Fruit fly (Drosophila melanogaster) whole organism, embryonic: Measurements from ENCODE around the gene Sytbeta.
A peak's percentile ranks its signal among the peaks of the same experiment; 100 is the strongest.

Source experiments
- CG10274 ChIP-seq: fragments of 200-800 bp; sonication (Bioruptor generic); optimal IDR thresholded peaks from 3 replicates; lab custom pipeline; 2017; ENCODE audit warnings: missing biosample characterization, mild to moderate bottlenecking, missing genetic modification characterization
- CG10543 ChIP-seq: fragments of 200-800 bp; sonication (Bioruptor generic); optimal IDR thresholded peaks from 3 replicates; lab custom pipeline; 2017; ENCODE audit warnings: missing biosample characterization, mild to moderate bottlenecking, missing genetic modification characterization, moderate library complexity
- CG12299 ChIP-seq: fragments of 200-800 bp; sonication (Bioruptor generic); optimal IDR thresholded peaks from 2 replicates; lab custom pipeline; 2018; ENCODE audit warnings: missing biosample characterization, mild to moderate bottlenecking, missing genetic modification characterization
- CG1233 ChIP-seq: fragments of 200-800 bp; sonication (Bioruptor generic); optimal IDR thresholded peaks from 4 replicates; lab custom pipeline; 2018; ENCODE audit warnings: missing biosample characterization, mild to moderate bottlenecking, missing genetic modification characterization
- CG14710 ChIP-seq: fragments of 200-800 bp; sonication (Bioruptor generic); optimal IDR thresholded peaks from 3 replicates; lab custom pipeline; 2019; ENCODE audit warnings: missing biosample characterization, mild to moderate bottlenecking, missing genetic modification characterization, moderate library complexity
- CG16815 ChIP-seq: fragments of 200-800 bp; sonication (Bioruptor generic); optimal IDR thresholded peaks from 3 replicates; lab custom pipeline; 2017; ENCODE audit warnings: missing biosample characterization, mild to moderate bottlenecking, missing genetic modification characterization
- CG2116 ChIP-seq: fragments of 200-800 bp; sonication (Bioruptor generic); optimal IDR thresholded peaks from 3 replicates; lab custom pipeline; 2018; ENCODE audit warnings: missing biosample characterization, mild to moderate bottlenecking, missing genetic modification characterization
- CG30431 ChIP-seq: fragments of 200-800 bp; sonication (Bioruptor generic); optimal IDR thresholded peaks from 2 replicates; lab custom pipeline; 2017; ENCODE audit warnings: missing biosample characterization, missing genetic modification characterization
- CG32767 ChIP-seq: fragments of 200-800 bp; sonication (Bioruptor generic); IDR thresholded peaks from 2 replicates; pipeline ENCODE4 v1.3.6; 2022; ENCODE audit warnings: missing biosample characterization, missing genetic modification characterization
- CG4282 ChIP-seq: fragments of 200-800 bp; sonication (Bioruptor generic); optimal IDR thresholded peaks from 2 replicates; lab custom pipeline; 2016; ENCODE audit warnings: missing biosample characterization, missing genetic modification characterization
- CG4360 ChIP-seq: fragments of 200-800 bp; sonication (Bioruptor generic); IDR thresholded peaks from 2 replicates; pipeline ENCODE4 v1.3.6; 2022; ENCODE audit warnings: missing biosample characterization, missing genetic modification characterization
- CG4820 ChIP-seq: fragments of 200-800 bp; sonication (Bioruptor generic); optimal IDR thresholded peaks from 3 replicates; lab custom pipeline; 2016; ENCODE audit warnings: missing biosample characterization, missing genetic modification characterization
- CG4854 ChIP-seq: fragments of 200-800 bp; sonication (Bioruptor generic); optimal IDR thresholded peaks from 2 replicates; lab custom pipeline; 2016; ENCODE audit warnings: missing biosample characterization, missing genetic modification characterization, inconsistent platforms
- CG6813 ChIP-seq: fragments of 200-800 bp; sonication (Bioruptor generic); optimal IDR thresholded peaks from 2 replicates; lab custom pipeline; 2017; ENCODE audit warnings: missing biosample characterization, missing genetic modification characterization, mild to moderate bottlenecking, moderate library complexity, missing genetic modification reagents
- CG7357 ChIP-seq: fragments of 200-800 bp; sonication (Bioruptor generic); IDR thresholded peaks from 3 replicates; pipeline ENCODE4 v1.3.6; 2022; ENCODE audit warnings: missing biosample characterization, missing genetic modification characterization
- CG8089 ChIP-seq: fragments of 200-800 bp; sonication (Bioruptor generic); optimal IDR thresholded peaks from 3 replicates; lab custom pipeline; 2016; ENCODE audit warnings: missing biosample characterization, missing genetic modification characterization
- CG9727 ChIP-seq: fragments of 200-800 bp; sonication (Bioruptor generic); optimal IDR thresholded peaks from 3 replicates; lab custom pipeline; 2017; ENCODE audit warnings: missing biosample characterization, mild to moderate bottlenecking, missing genetic modification characterization
- CG9932 ChIP-seq: fragments of 200-800 bp; sonication (Bioruptor generic); IDR thresholded peaks from 2 replicates; pipeline ENCODE4 v1.3.6; 2022; ENCODE audit warnings: missing biosample characterization, missing genetic modification characterization
- CoRest ChIP-seq: fragments of 200-800 bp; sonication (Bioruptor generic); optimal IDR thresholded peaks from 3 replicates; lab custom pipeline; 2018; ENCODE audit warnings: missing biosample characterization, mild to moderate bottlenecking, missing genetic modification characterization, moderate library complexity
- D19A ChIP-seq: fragments of 200-800 bp; optimal IDR thresholded peaks from 3 replicates; lab custom pipeline; 2019; ENCODE audit warnings: missing biosample characterization, mild to moderate bottlenecking, missing genetic modification characterization, moderate library complexity
- Dll ChIP-seq: fragments of 200-800 bp; sonication (Bioruptor generic); IDR thresholded peaks from 4 replicates; pipeline ENCODE4 v1.3.6; 2022; ENCODE audit warnings: missing biosample characterization, missing genetic modification characterization; ENCODE audit not compliant: partially characterized antibody
- Elba2 ChIP-seq: fragments of 200-800 bp; sonication (Bioruptor generic); optimal IDR thresholded peaks from 3 replicates; lab custom pipeline; 2016; ENCODE audit warnings: missing biosample characterization, missing genetic modification characterization
- Kr ChIP-seq: fragments of 200-800 bp; sonication (Bioruptor generic); optimal IDR thresholded peaks from 2 replicates; lab custom pipeline; 2017; ENCODE audit warnings: missing biosample characterization, mild to moderate bottlenecking, missing genetic modification characterization
- NC2α ChIP-seq: fragments of 200-800 bp; sonication (Bioruptor generic); optimal IDR thresholded peaks from 2 replicates; lab custom pipeline; 2016; ENCODE audit warnings: missing biosample characterization, missing genetic modification characterization
- NfI ChIP-seq: fragments of 200-800 bp; sonication (Bioruptor generic); optimal IDR thresholded peaks from 3 replicates; lab custom pipeline; 2018; ENCODE audit warnings: missing biosample characterization, mild to moderate bottlenecking, missing genetic modification characterization, moderate library complexity
- Oli ChIP-seq: fragments of 200-800 bp; sonication (Bioruptor generic); optimal IDR thresholded peaks from 2 replicates; lab custom pipeline; 2018; ENCODE audit warnings: missing biosample characterization, mild to moderate bottlenecking, missing genetic modification characterization, moderate library complexity
- Pdp1 ChIP-seq, 2 experiments: fragments of 200-800 bp; sonication (Bioruptor generic); optimal IDR thresholded peaks; 3 replicates each; lab custom pipeline; 2016; ENCODE audit warnings: missing biosample characterization in 2 of 2, missing genetic modification characterization in 2 of 2, mild to moderate bottlenecking in 1 of 2, moderate library complexity in 1 of 2
- Ptx1 ChIP-seq: fragments of 200-800 bp; sonication (Bioruptor generic); IDR thresholded peaks from 2 replicates; pipeline ENCODE4 v1.3.6; 2022; ENCODE audit warnings: missing biosample characterization, missing genetic modification characterization
- Scr ChIP-seq: fragments of 200-800 bp; sonication (Bioruptor generic); IDR thresholded peaks from 2 replicates; pipeline ENCODE4 v1.3.6; 2022; ENCODE audit warnings: missing biosample characterization, missing genetic modification characterization; ENCODE audit not compliant: partially characterized antibody
- Sry-β ChIP-seq: fragments of 200-800 bp; sonication (Bioruptor generic); optimal IDR thresholded peaks from 2 replicates; lab custom pipeline; 2018; ENCODE audit warnings: missing biosample characterization, mild to moderate bottlenecking, missing genetic modification characterization, moderate library complexity
- Trl ChIP-seq, 3 experiments: fragments of >200 bp in 2 of 3; fragments of 200-800 bp in 1 of 3; sonication (Bioruptor generic) in 1 of 3; optimal IDR thresholded peaks; 2 replicates in 1 of 3; 3 replicates in 2 of 3; lab custom pipeline; 2016 to 2017; ENCODE audit warnings: missing biosample characterization in 1 of 3, missing genetic modification characterization in 1 of 3
- Xrp1 ChIP-seq: fragments of 200-800 bp; sonication (Bioruptor generic); IDR thresholded peaks from 2 replicates; pipeline ENCODE4 v1.3.6; 2022; ENCODE audit warnings: missing biosample characterization, missing genetic modification characterization
- ap ChIP-seq: fragments of 200-800 bp; sonication (Bioruptor generic); IDR thresholded peaks from 2 replicates; pipeline ENCODE4 v1.3.6; 2022; ENCODE audit warnings: missing biosample characterization, missing genetic modification characterization
- chn ChIP-seq: fragments of 200-800 bp; sonication (Bioruptor generic); optimal IDR thresholded peaks from 2 replicates; lab custom pipeline; 2016; ENCODE audit warnings: missing biosample characterization, missing genetic modification characterization
- dati ChIP-seq: fragments of 200-800 bp; sonication (Bioruptor generic); IDR thresholded peaks from 2 replicates; pipeline ENCODE4 v1.3.6; 2022; ENCODE audit warnings: missing biosample characterization, missing genetic modification characterization
- dmrt11E ChIP-seq: fragments of 200-800 bp; sonication (Bioruptor generic); optimal IDR thresholded peaks from 3 replicates; lab custom pipeline; 2018; ENCODE audit warnings: missing biosample characterization, mild to moderate bottlenecking, missing genetic modification characterization, moderate library complexity
- dmrt99B ChIP-seq: fragments of 200-800 bp; sonication (Bioruptor generic); optimal IDR thresholded peaks from 2 replicates; lab custom pipeline; 2018; ENCODE audit warnings: missing biosample characterization, mild to moderate bottlenecking, missing genetic modification characterization, moderate library complexity
- en ChIP-seq: fragments of 200-800 bp; sonication (Bioruptor generic); optimal IDR thresholded peaks from 2 replicates; lab custom pipeline; 2016; ENCODE audit warnings: missing biosample characterization, missing genetic modification characterization
- gsb-n ChIP-seq: fragments of 200-800 bp; sonication (Bioruptor generic); optimal IDR thresholded peaks from 3 replicates; lab custom pipeline; 2018; ENCODE audit warnings: missing biosample characterization, mild to moderate bottlenecking, missing genetic modification characterization
- ind ChIP-seq: fragments of 200-800 bp; sonication (Bioruptor generic); optimal IDR thresholded peaks from 3 replicates; lab custom pipeline; 2016; ENCODE audit warnings: missing biosample characterization, missing genetic modification characterization
- lilli ChIP-seq: fragments of 200-800 bp; sonication (Bioruptor generic); optimal IDR thresholded peaks from 3 replicates; lab custom pipeline; 2016; ENCODE audit warnings: missing biosample characterization, missing genetic modification characterization
- phol ChIP-seq: fragments of 200-800 bp; sonication (Bioruptor generic); optimal IDR thresholded peaks from 3 replicates; lab custom pipeline; 2018; ENCODE audit warnings: missing biosample characterization, mild to moderate bottlenecking, missing genetic modification characterization, moderate library complexity
- prd ChIP-seq, 3 experiments: fragments of >200 bp in 2 of 3; fragments of 200-800 bp in 1 of 3; sonication (Bioruptor generic) in 1 of 3; optimal IDR thresholded peaks in 2 of 3; IDR thresholded peaks in 1 of 3; 2 replicates in 2 of 3; 3 replicates in 1 of 3; pipeline versions ENCODE4 v1.3.6 to Lab custom; 2017 to 2022; ENCODE audit warnings: missing biosample characterization in 1 of 3, missing genetic modification characterization in 1 of 3
- sd ChIP-seq: fragments of 200-800 bp; sonication (Bioruptor generic); optimal IDR thresholded peaks from 3 replicates; lab custom pipeline; 2018; ENCODE audit warnings: missing biosample characterization, mild to moderate bottlenecking, missing genetic modification characterization, moderate library complexity
- sens ChIP-seq: fragments of 200-800 bp; sonication (Bioruptor generic); peaks from one replicate; lab custom pipeline; 2016; ENCODE audit warnings: missing biosample characterization, missing genetic modification characterization
- sob ChIP-seq: fragments of 200-800 bp; sonication (Bioruptor generic); IDR thresholded peaks from 2 replicates; pipeline ENCODE4 v1.3.6; 2022; ENCODE audit warnings: missing biosample characterization, missing genetic modification characterization
- tll ChIP-seq, 2 experiments: fragments of 200-800 bp in 1 of 2; fragments of >200 bp in 1 of 2; sonication (Bioruptor generic) in 1 of 2; optimal IDR thresholded peaks; 2 replicates each; lab custom pipeline; 2017 to 2019; ENCODE audit warnings: missing biosample characterization in 2 of 2, missing genetic modification characterization in 2 of 2, mild to moderate bottlenecking in 1 of 2, moderate library complexity in 1 of 2
- zfh1 ChIP-seq: fragments of 200-800 bp; sonication (Bioruptor generic); IDR thresholded peaks from 3 replicates; pipeline ENCODE4 v1.3.6; 2022; ENCODE audit warnings: missing biosample characterization, missing genetic modification characterization

Gene Sytbeta

DNA sequence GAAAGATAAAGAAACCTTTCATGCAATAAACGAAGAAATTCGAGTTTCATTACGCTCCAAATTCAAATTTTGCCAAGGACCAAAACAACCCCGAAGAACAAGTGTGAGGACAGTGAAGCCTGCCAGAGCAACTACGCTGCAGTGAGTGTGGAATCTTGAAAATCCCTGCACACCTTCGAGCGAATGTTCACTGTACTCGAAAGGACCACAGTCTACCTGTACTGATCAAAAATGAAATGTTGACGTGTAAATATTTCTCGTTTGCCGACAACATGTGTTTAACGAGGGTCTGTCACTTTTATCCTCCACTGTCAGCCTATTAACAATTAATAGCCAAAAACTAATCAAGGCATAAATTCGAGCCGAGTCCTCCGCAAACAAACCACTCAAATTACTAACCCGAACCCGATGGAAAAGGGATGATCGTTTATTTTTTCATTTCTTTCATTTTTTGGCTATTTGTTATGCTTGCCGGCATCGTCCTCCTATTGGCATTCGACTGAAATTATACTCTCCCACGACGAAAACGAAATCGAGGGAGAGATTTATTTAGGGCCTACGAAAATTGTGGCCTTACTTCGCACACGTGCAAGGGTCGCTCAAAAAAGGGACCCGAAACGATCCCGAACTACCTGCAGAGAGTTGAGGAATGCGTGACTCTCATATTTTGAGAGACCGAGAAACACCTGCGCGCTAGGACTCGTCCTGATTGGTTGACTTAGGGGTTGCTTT is 92.7 kb downstream of the Sytbeta start (continued):
- TF ChIP-seq Sry-β (no peak), CG4282 (GFP tag; lab: Kevin White, UChicago) (no peak), gsb-n (tag; lab: Kevin White, UChicago) (no peak), CG6813 (peak; percentile 8), Xrp1 (GFP tag; lab: Robert Waterston, UW) (peak; percentile 51), CG10543 (no peak), dmrt99B (tag; lab: Kevin White, UChicago) (no peak), sens (peak; percentile 87), dmrt11E (peak; percentile 76), CG30431 (peak; percentile 33), lilli (peak; percentile 11), ap (GFP tag; lab: Robert Waterston, UW) (0 out of 2 replicates have a peak, but pooled peaks have one; percentile 2), Kr (GFP tag; lab: Kevin White, UChicago) (peak; percentile 85), CG4360 (GFP tag; lab: Robert Waterston, UW) (no peak), CG2116 (GFP tag; lab: Kevin White, UChicago) (no peak), en (GFP tag; lab: Kevin White, UChicago) (no peak), Dll (GFP tag; lab: Robert Waterston, UW) (no peak), sd (no peak), Scr (no peak), Elba2 (peak; percentile 94), CG9727 (GFP tag; lab: Kevin White, UChicago) (peak; percentile 56), CG8089 (no peak), CG1233 (GFP tag; lab: Kevin White, UChicago) (peak; percentile 15), CG10274 (GFP tag; lab: Kevin White, UChicago) (no peak), Oli (tag; lab: Kevin White, UChicago) (no peak), chn (GFP tag; lab: Kevin White, UChicago) (peak; percentile 20), CG14710 (peak; percentile 19), dati (no peak), CG12299 (tag; lab: Kevin White, UChicago) (no peak), CG4820 (GFP tag; lab: Kevin White, UChicago) (no peak), CG9932 (GFP tag; lab: Robert Waterston, UW) (no peak), CG7357 (GFP tag; lab: Robert Waterston, UW) (no peak), ind (GFP tag; lab: Kevin White, UChicago) (no peak), NC2α (GFP tag; lab: Kevin White, UChicago) (no peak), CG32767 (GFP tag; lab: Robert Waterston, UW) (no peak), D19A (tag; lab: Kevin White, UChicago) (no peak), phol (tag; lab: Kevin White, UChicago) (peak; percentile 23), tll (GFP tag; optimal IDR thresholded peaks at IDR 0.05; lab: Kevin White, UChicago) (peak in 1 of 2 experiments; percentile 89), Ptx1 (no peak), prd (optimal IDR thresholded peaks at IDR 0.05; lab: Kevin White, UChicago) (no peak), prd (GFP tag; IDR thresholded peaks at IDR 0.05; lab: Robert Waterston, UW) (peak; percentile 62; the same call in 2 of the 3 replicates), CG4854 (GFP tag; lab: Kevin White, UChicago) (no peak), Pdp1 (GFP tag; optimal IDR thresholded peaks at IDR 0.05; lab: Kevin White, UChicago) (no peak), Trl (optimal IDR thresholded peaks at IDR 0.05; lab: Kevin White, UChicago) (peak in 1 of 2 experiments; percentile 26), Trl (GFP tag; optimal IDR thresholded peaks at IDR 0.05; lab: Kevin White, UChicago) (no peak), sob (no peak), CoRest (tag; lab: Kevin White, UChicago) (peak; percentile 1), CG16815 (GFP tag; lab: Kevin White, UChicago) (peak; percentile 49), NfI (GFP tag; lab: Kevin White, UChicago) (no peak), zfh1 (GFP tag; lab: Robert Waterston, UW) (peak; percentile 43; the same call in 1 of the 3 replicates)
